Fruit fly (Drosophila melanogaster): ENCODE measurements around the gene CG44098.

DNA sequence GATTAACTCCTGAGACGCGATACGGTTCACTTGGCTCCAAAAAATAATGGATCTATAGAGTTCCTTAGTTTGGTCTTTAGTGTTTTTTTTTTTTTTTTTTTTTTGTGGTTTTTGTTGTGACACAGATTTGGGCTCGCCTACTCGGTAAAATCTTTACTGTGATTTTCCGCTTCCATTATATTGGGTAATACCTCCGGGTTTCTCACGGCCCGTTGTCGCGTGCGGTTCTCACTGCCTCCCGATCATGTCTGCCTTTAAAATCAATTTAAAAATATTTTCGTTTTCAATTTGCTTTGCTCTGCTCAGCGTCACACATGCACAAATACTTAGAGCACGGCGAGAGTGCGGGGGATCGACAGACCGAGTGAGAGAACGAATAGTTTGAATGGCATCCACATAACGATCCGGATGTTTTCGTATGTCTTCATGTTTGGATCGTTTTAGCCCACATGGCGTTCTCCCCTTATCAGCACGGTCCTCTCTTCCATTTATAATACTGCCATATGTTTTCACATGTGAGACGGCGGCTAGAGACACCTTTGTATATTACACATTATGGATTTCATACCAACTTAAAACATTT, 26.7 kb downstream of the CG44098 start:
- TF ChIP-seq psq (optimal IDR thresholded peaks at IDR 0.05) (no peak), usp (GFP tag; optimal IDR thresholded peaks at IDR 0.05) (no peak), Dll (optimal IDR thresholded peaks at IDR 0.05) (no peak)
